Fruit fly (Drosophila melanogaster) whole organism, embryonic: ENCODE results near the gene CG32137.

Experiments used
- ATbp ChIP-seq: fragments of 200-800 bp; sonication (Bioruptor generic); optimal IDR thresholded peaks from 2 replicates; lab custom pipeline; 2017; ENCODE audit warnings: missing biosample characterization, mild to moderate bottlenecking, missing genetic modification characterization, missing genetic modification reagents
- B-H1 ChIP-seq: fragments of 200-800 bp; sonication (Bioruptor generic); IDR thresholded peaks from 3 replicates; pipeline ENCODE4 v1.3.6; 2022; ENCODE audit warnings: missing biosample characterization, missing genetic modification characterization
- CG10267 ChIP-seq: fragments of 200-800 bp; sonication (Bioruptor generic); optimal IDR thresholded peaks from 2 replicates; lab custom pipeline; 2018; ENCODE audit warnings: missing biosample characterization, mild to moderate bottlenecking, missing genetic modification characterization, moderate library complexity
- CG11560 ChIP-seq: fragments of 200-800 bp; sonication (Bioruptor generic); IDR thresholded peaks from 3 replicates; pipeline ENCODE4 v1.3.6; 2022; ENCODE audit warnings: missing biosample characterization, missing genetic modification characterization
- CG11723 ChIP-seq: fragments of 200-800 bp; sonication (Bioruptor generic); optimal IDR thresholded peaks from 2 replicates; lab custom pipeline; 2017; ENCODE audit warnings: missing biosample characterization, mild to moderate bottlenecking, missing genetic modification characterization
- CG13624 ChIP-seq: fragments of 200-800 bp; sonication (Bioruptor generic); optimal IDR thresholded peaks from 2 replicates; lab custom pipeline; 2016; ENCODE audit warnings: missing biosample characterization, missing genetic modification characterization
- CG16813 ChIP-seq: fragments of 200-800 bp; sonication (Bioruptor generic); IDR thresholded peaks from 3 replicates; pipeline ENCODE4 v1.3.6; 2022; ENCODE audit warnings: missing biosample characterization, missing genetic modification characterization; ENCODE audit not compliant: partially characterized antibody
- CG17359 ChIP-seq: fragments of 200-800 bp; sonication (Bioruptor generic); optimal IDR thresholded peaks from 3 replicates; lab custom pipeline; 2018; ENCODE audit warnings: missing biosample characterization, mild to moderate bottlenecking, missing genetic modification characterization, moderate library complexity
- CG17361 ChIP-seq: fragments of 200-800 bp; sonication (Bioruptor generic); IDR thresholded peaks from 3 replicates; pipeline ENCODE4 v1.3.6; 2022; ENCODE audit warnings: missing biosample characterization, missing genetic modification characterization
- CG18262 ChIP-seq: fragments of 200-800 bp; optimal IDR thresholded peaks from 3 replicates; lab custom pipeline; 2019; ENCODE audit warnings: missing biosample characterization, mild to moderate bottlenecking, missing genetic modification characterization, moderate library complexity
- CG30403 ChIP-seq: fragments of 200-800 bp; sonication (Bioruptor generic); optimal IDR thresholded peaks from 3 replicates; lab custom pipeline; 2016; ENCODE audit warnings: missing biosample characterization, missing genetic modification characterization
- CG31441 ChIP-seq: fragments of 200-800 bp; sonication (Bioruptor generic); IDR thresholded peaks from 2 replicates; pipeline ENCODE4 v1.3.6; 2022; ENCODE audit warnings: missing biosample characterization, missing genetic modification characterization
- CG3163 ChIP-seq: fragments of 200-800 bp; sonication (Bioruptor generic); optimal IDR thresholded peaks from 3 replicates; lab custom pipeline; 2016; ENCODE audit warnings: missing biosample characterization, missing genetic modification characterization
- CG32532 ChIP-seq: fragments of 200-800 bp; sonication (Bioruptor generic); IDR thresholded peaks from 2 replicates; pipeline ENCODE4 v1.3.6; 2022; ENCODE audit warnings: missing biosample characterization, missing genetic modification characterization
- CG3281 ChIP-seq: fragments of 200-800 bp; sonication (Bioruptor generic); optimal IDR thresholded peaks from 3 replicates; lab custom pipeline; 2017; ENCODE audit warnings: missing biosample characterization, mild to moderate bottlenecking, missing genetic modification characterization
- CG34422 ChIP-seq: fragments of 200-800 bp; sonication (Bioruptor generic); IDR thresholded peaks from 3 replicates; pipeline ENCODE4 v1.3.6; 2022; ENCODE audit warnings: missing biosample characterization, missing genetic modification characterization
- CG3726 ChIP-seq: fragments of 200-800 bp; sonication (Bioruptor generic); IDR thresholded peaks from 3 replicates; pipeline ENCODE4, ENCODE4 v1.3.6; 2022; ENCODE audit warnings: missing biosample characterization, missing genetic modification characterization
- CG3838 ChIP-seq: fragments of 200-800 bp; sonication (Bioruptor generic); optimal IDR thresholded peaks from 3 replicates; lab custom pipeline; 2016; ENCODE audit warnings: missing biosample characterization, missing genetic modification characterization
- CG4854 ChIP-seq: fragments of 200-800 bp; sonication (Bioruptor generic); optimal IDR thresholded peaks from 2 replicates; lab custom pipeline; 2016; ENCODE audit warnings: missing biosample characterization, missing genetic modification characterization, inconsistent platforms
- CG8281 ChIP-seq: fragments of 200-800 bp; sonication (Bioruptor generic); optimal IDR thresholded peaks from 2 replicates; lab custom pipeline; 2018; ENCODE audit warnings: missing biosample characterization, mild to moderate bottlenecking, missing genetic modification characterization, moderate library complexity
- CTCF ChIP-seq: fragments of 200-800 bp; sonication (Bioruptor generic); optimal IDR thresholded peaks from 2 replicates; lab custom pipeline; 2017; ENCODE audit warnings: missing biosample characterization, mild to moderate bottlenecking, missing genetic modification characterization, moderate library complexity
- D19B ChIP-seq: fragments of 200-800 bp; sonication (Bioruptor generic); optimal IDR thresholded peaks from 2 replicates; lab custom pipeline; 2017; ENCODE audit warnings: missing biosample characterization, mild to moderate bottlenecking, missing genetic modification characterization
- Dip2 ChIP-seq: fragments of 200-800 bp; sonication (Bioruptor generic); IDR thresholded peaks from 2 replicates; pipeline ENCODE4 v1.3.6; 2022; ENCODE audit warnings: missing biosample characterization, missing genetic modification characterization
- Fer3 ChIP-seq: fragments of 200-800 bp; sonication (Bioruptor generic); optimal IDR thresholded peaks from 2 replicates; lab custom pipeline; 2018; ENCODE audit warnings: missing biosample characterization, mild to moderate bottlenecking, missing genetic modification characterization, moderate library complexity
- H2.0 ChIP-seq: fragments of 200-800 bp; sonication (Bioruptor generic); IDR thresholded peaks from 2 replicates; pipeline ENCODE4 v1.3.6; 2022; ENCODE audit warnings: missing biosample characterization, missing genetic modification characterization
- HmgZ ChIP-seq: fragments of 200-800 bp; sonication (Bioruptor generic); optimal IDR thresholded peaks from 2 replicates; lab custom pipeline; 2018; ENCODE audit warnings: missing biosample characterization, mild to moderate bottlenecking, missing genetic modification characterization
- Lhr ChIP-seq: fragments of 200-800 bp; sonication (Bioruptor generic); optimal IDR thresholded peaks from 3 replicates; lab custom pipeline; 2017; ENCODE audit warnings: mild to moderate bottlenecking, missing biosample characterization, missing genetic modification reagents, missing genetic modification characterization
- NC2α ChIP-seq: fragments of 200-800 bp; sonication (Bioruptor generic); optimal IDR thresholded peaks from 2 replicates; lab custom pipeline; 2016; ENCODE audit warnings: missing biosample characterization, missing genetic modification characterization
- Oaz ChIP-seq: fragments of 200-800 bp; sonication (Bioruptor generic); IDR thresholded peaks from 2 replicates; pipeline ENCODE4 v1.3.6; 2022; ENCODE audit warnings: missing biosample characterization, missing genetic modification characterization
- chinmo ChIP-seq: fragments of 200-800 bp; sonication (Bioruptor generic); IDR thresholded peaks from 4 replicates; pipeline ENCODE4 v1.3.6; 2022; ENCODE audit warnings: missing biosample characterization, missing genetic modification characterization; ENCODE audit not compliant: partially characterized antibody
- chn ChIP-seq: fragments of 200-800 bp; sonication (Bioruptor generic); optimal IDR thresholded peaks from 2 replicates; lab custom pipeline; 2016; ENCODE audit warnings: missing biosample characterization, missing genetic modification characterization
- ci ChIP-seq: fragments of 200-800 bp; sonication (Bioruptor generic); IDR thresholded peaks from 3 replicates; pipeline ENCODE4 v1.3.6; 2022; ENCODE audit warnings: missing biosample characterization, missing genetic modification characterization
- crc ChIP-seq: fragments of 200-800 bp; sonication (Bioruptor generic); optimal IDR thresholded peaks from 2 replicates; lab custom pipeline; 2016; ENCODE audit warnings: missing biosample characterization, missing genetic modification characterization
- dmrt11E ChIP-seq: fragments of 200-800 bp; sonication (Bioruptor generic); optimal IDR thresholded peaks from 3 replicates; lab custom pipeline; 2018; ENCODE audit warnings: missing biosample characterization, mild to moderate bottlenecking, missing genetic modification characterization, moderate library complexity
- ems ChIP-seq: fragments of 200-800 bp; sonication (Bioruptor generic); optimal IDR thresholded peaks from 3 replicates; lab custom pipeline; 2016; ENCODE audit warnings: missing biosample characterization, missing genetic modification characterization
- eve ChIP-seq, 2 experiments: fragments of >200 bp; optimal IDR thresholded peaks; 2 replicates each; lab custom pipeline; 2017; ENCODE audit warnings: missing biosample characterization in 2 of 2, missing genetic modification characterization in 2 of 2
- eyg ChIP-seq: fragments of 200-800 bp; sonication (Bioruptor generic); optimal IDR thresholded peaks from 3 replicates; lab custom pipeline; 2016; ENCODE audit warnings: missing biosample characterization, missing genetic modification characterization
- grau ChIP-seq: fragments of 200-800 bp; optimal IDR thresholded peaks from 3 replicates; lab custom pipeline; 2019; ENCODE audit warnings: missing biosample characterization, mild to moderate bottlenecking, missing genetic modification characterization, moderate library complexity
- gsb ChIP-seq: fragments of 200-800 bp; sonication (Bioruptor generic); IDR thresholded peaks from 2 replicates; pipeline ENCODE4 v1.3.6; 2022; ENCODE audit warnings: missing biosample characterization, missing genetic modification characterization
- knrl ChIP-seq: fragments of 200-800 bp; sonication (Bioruptor generic); IDR thresholded peaks from 3 replicates; pipeline ENCODE4 v1.3.6; 2022; ENCODE audit warnings: missing biosample characterization, missing genetic modification characterization; ENCODE audit not compliant: partially characterized antibody
- lola ChIP-seq, 3 experiments: fragments of >200 bp in 2 of 3; fragments of 200-800 bp in 1 of 3; sonication (Bioruptor generic) in 1 of 3; optimal IDR thresholded peaks; 2 replicates each; lab custom pipeline; 2017 to 2019; ENCODE audit warnings: missing biosample characterization in 3 of 3, missing genetic modification characterization in 3 of 3, mild to moderate bottlenecking in 1 of 3, moderate library complexity in 1 of 3
- pho ChIP-seq: fragments of 200-800 bp; sonication (Bioruptor generic); optimal IDR thresholded peaks from 2 replicates; lab custom pipeline; 2016; ENCODE audit warnings: missing biosample characterization, missing genetic modification characterization
- pum ChIP-seq: fragments of 200-800 bp; sonication (Bioruptor generic); optimal IDR thresholded peaks from 2 replicates; lab custom pipeline; 2016; ENCODE audit warnings: missing biosample characterization, missing genetic modification characterization
- seq ChIP-seq: fragments of 200-800 bp; sonication (Bioruptor generic); IDR thresholded peaks from 2 replicates; pipeline ENCODE4 v1.3.6; 2022; ENCODE audit warnings: missing biosample characterization, missing genetic modification characterization
- sisA ChIP-seq: fragments of 200-800 bp; sonication (Bioruptor generic); IDR thresholded peaks from 2 replicates; pipeline ENCODE4 v1.3.6; 2022; ENCODE audit warnings: missing biosample characterization, missing genetic modification characterization
- sr ChIP-seq: fragments of 200-800 bp; sonication (Bioruptor generic); IDR thresholded peaks from 3 replicates; pipeline ENCODE4 v1.3.6; 2022; ENCODE audit warnings: missing biosample characterization, missing genetic modification characterization
- tap ChIP-seq: fragments of 200-800 bp; optimal IDR thresholded peaks from 3 replicates; lab custom pipeline; 2019; ENCODE audit warnings: missing biosample characterization, mild to moderate bottlenecking, missing genetic modification characterization, moderate library complexity
- tup ChIP-seq: fragments of 200-800 bp; sonication (Bioruptor generic); optimal IDR thresholded peaks from 2 replicates; lab custom pipeline; 2016; ENCODE audit warnings: missing biosample characterization, mild to moderate bottlenecking, missing genetic modification characterization, moderate library complexity
- tx ChIP-seq: fragments of 200-800 bp; sonication (Bioruptor generic); optimal IDR thresholded peaks from 2 replicates; lab custom pipeline; 2016; ENCODE audit warnings: missing biosample characterization, missing genetic modification characterization
- unc-4 ChIP-seq: fragments of 200-800 bp; sonication (Bioruptor generic); IDR thresholded peaks from 2 replicates; pipeline ENCODE4 v1.3.6; 2022; ENCODE audit warnings: missing biosample characterization, missing genetic modification characterization; ENCODE audit not compliant: partially characterized antibody
- usp ChIP-seq: fragments of >200 bp; optimal IDR thresholded peaks from 2 replicates; lab custom pipeline; 2017; ENCODE audit warnings: missing biosample characterization, missing genetic modification characterization
- yki ChIP-seq: fragments of >200 bp; optimal IDR thresholded peaks from 3 replicates; lab custom pipeline; 2018

The CG32137 gene

DNA sequence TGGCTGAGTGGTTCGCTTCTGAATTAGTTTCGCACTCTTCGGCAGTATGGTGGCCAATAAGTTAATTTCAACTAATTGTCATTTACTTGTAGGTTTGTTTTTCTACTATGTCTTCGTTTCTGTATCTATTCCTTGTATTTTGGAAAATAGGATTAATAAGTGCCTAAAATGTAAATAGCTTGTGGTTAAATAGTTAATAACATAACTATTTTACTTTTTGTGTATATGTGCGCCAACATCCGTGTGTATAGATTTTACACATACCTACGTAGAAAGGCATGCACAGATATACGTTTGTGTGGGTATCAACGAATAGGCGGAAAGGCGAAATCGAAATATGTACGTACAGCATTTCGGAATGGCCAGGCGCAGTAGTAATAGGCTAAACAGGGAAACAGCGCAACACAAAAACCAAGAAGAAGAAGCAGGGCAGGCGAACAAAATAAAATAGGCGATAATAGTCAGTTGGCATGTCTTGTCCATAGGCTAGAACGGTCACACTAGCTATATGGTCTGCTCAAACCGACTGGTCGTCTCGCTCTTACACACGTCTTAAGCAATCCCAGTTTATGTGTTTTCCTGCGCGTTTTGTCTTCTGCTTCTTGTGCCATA lies 63.6 kb downstream of the CG32137 start (continued):
- TF ChIP-seq pho (GFP tag; lab: Kevin White, UChicago) = no peak
- no peak for TF ChIP-seq CTCF
- no peak for TF ChIP-seq CG8281
- TF ChIP-seq ci (GFP tag; lab: Robert Waterston, UW) = 0 out of 3 replicates have a peak, but pooled peaks have one; percentile 42
- TF ChIP-seq CG10267 = no peak
- TF ChIP-seq CG11560 (tag; lab: Robert Waterston, UW) = no peak
- TF ChIP-seq sr (GFP tag; lab: Robert Waterston, UW) = no peak
- no peak for TF ChIP-seq D19B (GFP tag; lab: Kevin White, UChicago)
- TF ChIP-seq CG16813 (GFP tag; lab: Robert Waterston, UW) = no peak
- peak; percentile 2 for TF ChIP-seq Lhr
- TF ChIP-seq ATbp (GFP tag; lab: Kevin White, UChicago) = no peak
- TF ChIP-seq lola (GFP tag; optimal IDR thresholded peaks at IDR 0.05; lab: Kevin White, UChicago) = no peak
- no peak for TF ChIP-seq CG30403 (GFP tag; lab: Kevin White, UChicago)
- TF ChIP-seq H2.0 (GFP tag; lab: Robert Waterston, UW) = no peak
- peak; percentile 6 for TF ChIP-seq grau
- TF ChIP-seq Dip2 = no peak
- peak; percentile 85; the same call in 3 of the 4 replicates for TF ChIP-seq chinmo (GFP tag; lab: Robert Waterston, UW)
- TF ChIP-seq CG11723 (GFP tag; lab: Kevin White, UChicago) = no peak
- TF ChIP-seq CG31441 (GFP tag; lab: Robert Waterston, UW) = 0 out of 2 replicates have a peak, but pooled peaks have one; percentile 20
- TF ChIP-seq CG32532 (GFP tag; lab: Robert Waterston, UW) = 0 out of 2 replicates have a peak, but pooled peaks have one; percentile 30
- no peak for TF ChIP-seq CG3163 (GFP tag; lab: Kevin White, UChicago)
- no peak for TF ChIP-seq usp (GFP tag; lab: Kevin White, UChicago)
- TF ChIP-seq NC2α (GFP tag; lab: Kevin White, UChicago) = no peak
- TF ChIP-seq tup = no peak
- no peak for TF ChIP-seq tap (tag; lab: Kevin White, UChicago)
- TF ChIP-seq CG3726 (GFP tag; lab: Robert Waterston, UW) = no peak
- TF ChIP-seq crc = no peak
- no peak for TF ChIP-seq CG4854 (GFP tag; lab: Kevin White, UChicago)
- no peak for TF ChIP-seq yki
- no peak for TF ChIP-seq gsb (GFP tag; lab: Robert Waterston, UW)
- no peak for TF ChIP-seq Oaz (GFP tag; lab: Robert Waterston, UW)
- TF ChIP-seq HmgZ = peak; percentile 60
- no peak for TF ChIP-seq dmrt11E (tag; lab: Kevin White, UChicago)
- TF ChIP-seq knrl (GFP tag; lab: Robert Waterston, UW) = no peak
- TF ChIP-seq chn (GFP tag; lab: Kevin White, UChicago) = no peak
- no peak for TF ChIP-seq sisA (GFP tag; lab: Robert Waterston, UW)
- peak; percentile 44; the same call in 1 of the 3 replicates for TF ChIP-seq CG34422
- TF ChIP-seq eyg (GFP tag; lab: Kevin White, UChicago) = no peak
- no peak for TF ChIP-seq Fer3 (tag; lab: Kevin White, UChicago)
- no peak for TF ChIP-seq pum (GFP tag; lab: Kevin White, UChicago)
- no peak for TF ChIP-seq CG18262
- TF ChIP-seq CG3838 (GFP tag; lab: Kevin White, UChicago) = no peak
- TF ChIP-seq seq (GFP tag; lab: Robert Waterston, UW) = no peak
- TF ChIP-seq eve (GFP tag; optimal IDR thresholded peaks at IDR 0.05; lab: Kevin White, UChicago) = no peak
- no peak for TF ChIP-seq tx (GFP tag; lab: Kevin White, UChicago)
- no peak for TF ChIP-seq unc-4 (GFP tag; lab: Robert Waterston, UW)
- peak; percentile 8; the same call in 1 of the 3 replicates for TF ChIP-seq CG17361
- TF ChIP-seq ems (GFP tag; lab: Kevin White, UChicago) = no peak
- TF ChIP-seq CG3281 (GFP tag; lab: Kevin White, UChicago) = no peak
- TF ChIP-seq CG17359 = no peak
- no peak for TF ChIP-seq B-H1 (GFP tag; lab: Robert Waterston, UW)
- TF ChIP-seq CG13624 (GFP tag; lab: Kevin White, UChicago) = peak; percentile 29
